Worm (Caenorhabditis elegans) whole organism, L2 larva: Measurements from ENCODE around the gene F14H3.15.
A peak's percentile ranks its signal among the peaks of the same experiment; 100 is the strongest.

Source experiments
- C34F6.9 ChIP-seq: fragments of 150-350 bp; optimal IDR thresholded peaks from 2 replicates; lab custom pipeline; 2014; ENCODE audit warnings: missing biosample characterization, missing genetic modification characterization
- F13H6.1 ChIP-seq: sonication (generic microtip); optimal IDR thresholded peaks from 2 replicates; lab custom pipeline; 2016; ENCODE audit warnings: missing genetic modification characterization, missing compliant biosample characterization
- R02D3.7 ChIP-seq: fragments of 150-350 bp; optimal IDR thresholded peaks from 2 replicates; lab custom pipeline; 2014; ENCODE audit warnings: missing biosample characterization, missing genetic modification characterization
- ZK546.5 ChIP-seq: sonication (generic microtip); optimal IDR thresholded peaks from 2 replicates; lab custom pipeline; 2017; ENCODE audit warnings: missing biosample characterization, missing genetic modification characterization
- aly-2 ChIP-seq: fragments of 150-350 bp; optimal IDR thresholded peaks from 2 replicates; lab custom pipeline; 2014; ENCODE audit warnings: missing biosample characterization, missing genetic modification characterization
- blmp-1 ChIP-seq: sonication (generic microtip); optimal IDR thresholded peaks from 2 replicates; lab custom pipeline; 2017; ENCODE audit warnings: missing genetic modification characterization, mild to moderate bottlenecking, missing compliant biosample characterization, antibody characterized with exemption, moderate library complexity; ENCODE audit not compliant: insufficient read depth
- ceh-16 ChIP-seq: fragments of 150-350 bp; optimal IDR thresholded peaks from 2 replicates; lab custom pipeline; 2014; ENCODE audit warnings: missing biosample characterization, missing genetic modification characterization
- ceh-82 ChIP-seq: fragments of 150-350 bp; optimal IDR thresholded peaks from 2 replicates; lab custom pipeline; 2014; ENCODE audit warnings: missing biosample characterization, missing genetic modification characterization
- crh-2 ChIP-seq: sonication (generic microtip); optimal IDR thresholded peaks from 2 replicates; lab custom pipeline; 2017; ENCODE audit warnings: missing biosample characterization, missing genetic modification characterization
- dmd-4 ChIP-seq: sonication (generic microtip); optimal IDR thresholded peaks from 2 replicates; lab custom pipeline; 2017; ENCODE audit warnings: missing biosample characterization, missing genetic modification characterization
- egl-27 ChIP-seq: sonication (generic microtip); optimal IDR thresholded peaks from 3 replicates; lab custom pipeline; 2017; ENCODE audit warnings: missing biosample characterization, missing genetic modification reagents, missing genetic modification characterization
- fos-1 ChIP-seq: fragments of 150-350 bp; optimal IDR thresholded peaks from 2 replicates; lab custom pipeline; 2014; ENCODE audit warnings: missing biosample characterization, missing genetic modification characterization
- gmeb-1 ChIP-seq: fragments of 150-350 bp; optimal IDR thresholded peaks from 2 replicates; lab custom pipeline; 2014; ENCODE audit warnings: missing biosample characterization, missing genetic modification characterization
- lin-11 ChIP-seq: fragments of 150-350 bp; sonication (generic microtip); optimal IDR thresholded peaks from 2 replicates; lab custom pipeline; 2014; ENCODE audit warnings: missing biosample characterization, missing genetic modification characterization, inconsistent platforms, mixed read lengths
- lin-13 ChIP-seq: fragments of 150-350 bp; optimal IDR thresholded peaks from 2 replicates; lab custom pipeline; 2014; ENCODE audit warnings: missing biosample characterization, missing genetic modification reagents, missing genetic modification characterization
- lin-39 ChIP-seq: fragments of 150-350 bp; optimal IDR thresholded peaks from 2 replicates; lab custom pipeline; 2014; ENCODE audit warnings: missing biosample characterization, missing genetic modification reagents, missing genetic modification characterization
- lsy-2 ChIP-seq, 2 experiments: fragments of 150-350 bp in 1 of 2; sonication (generic microtip) in 1 of 2; optimal IDR thresholded peaks; 2 replicates each; lab custom pipeline; 2014 to 2017; ENCODE audit warnings: missing biosample characterization in 2 of 2, missing genetic modification characterization in 2 of 2
- mab-5 ChIP-seq: fragments of 150-350 bp; optimal IDR thresholded peaks from 2 replicates; lab custom pipeline; 2014; ENCODE audit warnings: missing biosample characterization, missing genetic modification characterization
- mbf-1 ChIP-seq: sonication (generic microtip); optimal IDR thresholded peaks from 2 replicates; lab custom pipeline; 2017; ENCODE audit warnings: missing biosample characterization, missing genetic modification characterization
- mdl-1 ChIP-seq, 2 experiments: fragments of 150-350 bp in 1 of 2; sonication (generic microtip) in 1 of 2; optimal IDR thresholded peaks; 2 replicates each; lab custom pipeline; 2017; ENCODE audit warnings: missing biosample characterization in 2 of 2, missing genetic modification characterization in 2 of 2
- nhr-10 ChIP-seq: sonication (generic microtip); optimal IDR thresholded peaks from 2 replicates; lab custom pipeline; 2017; ENCODE audit warnings: missing biosample characterization, missing genetic modification characterization
- nhr-12 ChIP-seq: fragments of 150-350 bp; optimal IDR thresholded peaks from 2 replicates; lab custom pipeline; 2014; ENCODE audit warnings: missing biosample characterization, missing genetic modification characterization
- nhr-129 ChIP-seq: fragments of 150-350 bp; optimal IDR thresholded peaks from 2 replicates; lab custom pipeline; 2014; ENCODE audit warnings: missing biosample characterization, missing genetic modification characterization
- nhr-21 ChIP-seq: fragments of 150-350 bp; optimal IDR thresholded peaks from 2 replicates; lab custom pipeline; 2014; ENCODE audit warnings: missing biosample characterization, missing genetic modification characterization
- nhr-23 ChIP-seq: fragments of 150-350 bp; optimal IDR thresholded peaks from 2 replicates; lab custom pipeline; 2014; ENCODE audit warnings: missing biosample characterization, missing genetic modification reagents, missing genetic modification characterization
- nhr-25 ChIP-seq: fragments of 150-350 bp; sonication (generic microtip); optimal IDR thresholded peaks from 3 replicates; lab custom pipeline; 2014; ENCODE audit warnings: missing biosample characterization, missing genetic modification characterization
- nhr-6 ChIP-seq: fragments of 150-350 bp; optimal IDR thresholded peaks from 2 replicates; lab custom pipeline; 2014; ENCODE audit warnings: missing biosample characterization, missing genetic modification characterization
- nhr-77 ChIP-seq: fragments of 150-350 bp; optimal IDR thresholded peaks from 2 replicates; lab custom pipeline; 2014; ENCODE audit warnings: missing biosample characterization, missing genetic modification characterization
- peb-1 ChIP-seq: fragments of 150-350 bp; optimal IDR thresholded peaks from 2 replicates; lab custom pipeline; 2014; ENCODE audit warnings: missing biosample characterization, missing genetic modification characterization
- sem-4 ChIP-seq: fragments of 150-350 bp; optimal IDR thresholded peaks from 2 replicates; lab custom pipeline; 2014; ENCODE audit warnings: missing biosample characterization, missing genetic modification reagents, missing genetic modification characterization
- skn-1 ChIP-seq: sonication (generic microtip); optimal IDR thresholded peaks from 2 replicates; lab custom pipeline; 2017; ENCODE audit warnings: missing biosample characterization, missing genetic modification characterization
- sma-3 ChIP-seq: sonication (generic microtip); optimal IDR thresholded peaks from 2 replicates; lab custom pipeline; 2016; ENCODE audit warnings: missing genetic modification reagents, missing genetic modification characterization, missing compliant biosample characterization
- sma-9 ChIP-seq, 2 experiments: fragments of 150-350 bp in 1 of 2; sonication (generic microtip) in 1 of 2; optimal IDR thresholded peaks; 2 replicates each; lab custom pipeline; 2014 to 2016; ENCODE audit warnings: missing genetic modification characterization in 2 of 2, mild to moderate bottlenecking in 1 of 2, missing biosample characterization in 1 of 2, missing compliant biosample characterization in 1 of 2, missing genetic modification reagents in 1 of 2, moderate library complexity in 1 of 2
- snpc-4 ChIP-seq: fragments of 150-350 bp; optimal IDR thresholded peaks from 2 replicates; lab custom pipeline; 2014; ENCODE audit warnings: missing biosample characterization, missing genetic modification characterization
- unc-55 ChIP-seq: fragments of 150-350 bp; sonication (generic microtip); optimal IDR thresholded peaks from 3 replicates; lab custom pipeline; 2014; ENCODE audit warnings: missing biosample characterization, missing genetic modification reagents, missing genetic modification characterization
- zag-1 ChIP-seq: fragments of 150-350 bp; optimal IDR thresholded peaks from 2 replicates; lab custom pipeline; 2014; ENCODE audit warnings: missing biosample characterization, missing genetic modification characterization
- ztf-1 ChIP-seq: fragments of 200-800 bp; sonication (Bioruptor generic); conservative IDR thresholded peaks from 2 replicates; pipeline ENCODE4 v1.3.6; 2022; ENCODE audit warnings: missing genetic modification characterization, missing compliant biosample characterization

Gene F14H3.15

DNA sequence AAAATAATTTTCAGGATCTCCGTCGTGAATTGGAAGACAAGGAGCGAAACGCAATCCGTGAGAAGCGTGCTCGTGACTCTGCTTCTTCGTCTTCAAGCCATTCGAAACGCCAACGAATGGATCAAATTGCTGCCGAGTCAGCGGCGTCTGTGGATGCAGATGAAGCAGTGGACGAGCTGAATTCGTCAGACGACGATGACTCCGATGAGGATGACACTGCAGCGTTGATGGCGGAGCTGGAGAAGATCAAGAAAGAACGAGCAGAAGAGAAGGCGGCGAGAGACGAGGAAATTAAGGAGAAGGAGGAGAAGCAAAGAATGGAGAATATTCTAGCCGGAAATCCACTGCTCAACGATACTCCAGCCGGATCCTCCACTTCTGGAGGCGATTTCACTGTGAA, 36.5 kb downstream of the F14H3.15 start:
- TF ChIP-seq ceh-82: no peak
- no peak for TF ChIP-seq ceh-16 (tag; lab: Kevin White, UChicago)

- no peak for TF ChIP-seq crh-2 (tag; lab: Kevin White, UChicago)
- no peak for TF ChIP-seq blmp-1
- no peak for TF ChIP-seq ztf-1
- TF ChIP-seq lin-13: no peak
- TF ChIP-seq skn-1 (tag; lab: Kevin White, UChicago): no peak
- TF ChIP-seq egl-27 (tag; lab: Kevin White, UChicago): no peak
- TF ChIP-seq zag-1 (tag; lab: Kevin White, UChicago): no peak
- no peak for TF ChIP-seq nhr-23 (tag; lab: Kevin White, UChicago)
These were observed 37.0 kb downstream of the F14H3.15 start, which contains the start of gene cwc-15 for ce11 chrV:16023051-16023450. Gene cwc-15, plus strand, starts transcription at chrV:16023351.

ce11 chrV:16022600-16022999, 37.4 kb downstream of the F14H3.15 start:
- TF ChIP-seq nhr-25 (no peak), fos-1 (no peak), mdl-1 (tag; optimal IDR thresholded peaks at IDR 0.05; lab: Kevin White, UChicago) (no peak), egl-27 (tag; lab: Kevin White, UChicago) (no peak), ztf-1 (no peak), C34F6.9 (peak; percentile 2), nhr-6 (no peak), unc-55 (GFP tag; lab: Kevin White, UChicago) (peak; percentile 41), lin-13 (peak; percentile 4), blmp-1 (no peak), lsy-2 (tag; optimal IDR thresholded peaks at IDR 0.05; lab: Kevin White, UChicago) (no peak), gmeb-1 (tag; lab: Kevin White, UChicago) (peak; percentile 87), dmd-4 (tag; lab: Kevin White, UChicago) (no peak), crh-2 (tag; lab: Kevin White, UChicago) (peak; percentile 42), sma-9 (GFP tag; optimal IDR thresholded peaks at IDR 0.05; lab: Kevin White, UChicago) (peak; percentile 32), sma-9 (tag; optimal IDR thresholded peaks at IDR 0.05; lab: Kevin White, UChicago) (no peak), sem-4 (tag; lab: Kevin White, UChicago) (no peak), F13H6.1 (tag; lab: Kevin White, UChicago) (no peak), peb-1 (tag; lab: Kevin White, UChicago) (no peak), lin-11 (tag; lab: Kevin White, UChicago) (no peak), ZK546.5 (no peak), aly-2 (tag; lab: Kevin White, UChicago) (no peak), nhr-23 (tag; lab: Kevin White, UChicago) (no peak), sma-3 (GFP tag; lab: Kevin White, UChicago) (peak; percentile 52), snpc-4 (tag; lab: Kevin White, UChicago) (peak; percentile 31), nhr-129 (tag; lab: Kevin White, UChicago) (peak; percentile 12)

ce11 chrV:16020042-16020441, 40.0 kb downstream of the F14H3.15 start, which contains the start of gene srx-44:
Gene srx-44, plus strand, starts transcription at chrV:16020342.
- TF ChIP-seq nhr-129 (tag; lab: Kevin White, UChicago) (no peak), lin-39 (tag; lab: Kevin White, UChicago) (no peak), snpc-4 (tag; lab: Kevin White, UChicago) (no peak), mab-5 (tag; lab: Kevin White, UChicago) (no peak), nhr-23 (tag; lab: Kevin White, UChicago) (no peak), nhr-21 (no peak), egl-27 (tag; lab: Kevin White, UChicago) (no peak), C34F6.9 (no peak), blmp-1 (no peak), skn-1 (tag; lab: Kevin White, UChicago) (no peak), nhr-12 (tag; lab: Kevin White, UChicago) (no peak), mdl-1 (tag; optimal IDR thresholded peaks at IDR 0.05; lab: Kevin White, UChicago) (no peak), R02D3.7 (tag; lab: Kevin White, UChicago) (no peak), nhr-77 (tag; lab: Kevin White, UChicago) (no peak), F13H6.1 (tag; lab: Kevin White, UChicago) (no peak)

DNA sequence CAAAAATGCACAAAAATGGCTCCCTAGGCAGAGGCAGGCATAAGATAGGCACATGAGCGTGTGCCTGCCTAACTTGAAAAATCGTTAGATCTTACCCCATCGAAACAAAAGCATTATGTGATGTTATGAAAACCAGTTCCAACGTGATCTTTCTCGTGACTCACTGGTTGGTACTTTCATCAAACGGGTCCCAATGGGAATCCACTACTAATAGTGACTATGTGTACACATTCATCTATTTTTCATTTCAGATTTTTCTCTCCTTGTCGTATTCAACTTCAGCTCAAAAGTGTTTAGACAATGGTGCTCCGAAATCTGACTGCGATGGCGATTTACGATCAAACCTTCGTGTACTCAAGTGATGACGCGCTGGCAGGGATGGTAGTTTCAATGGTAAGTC, 42.4 kb downstream of the F14H3.15 start, which contains the start of gene srx-43:
srx-43 (plus strand) TSS at position 301 of the 400 bp plus-strand sequence.
- TF ChIP-seq nhr-6: no peak
- TF ChIP-seq F13H6.1 (tag; lab: Kevin White, UChicago): no peak
- TF ChIP-seq nhr-77 (tag; lab: Kevin White, UChicago): no peak
- no peak for TF ChIP-seq ceh-16 (tag; lab: Kevin White, UChicago)
- no peak for TF ChIP-seq peb-1 (tag; lab: Kevin White, UChicago)
- TF ChIP-seq gmeb-1 (tag; lab: Kevin White, UChicago): no peak
- TF ChIP-seq mbf-1 (tag; lab: Kevin White, UChicago): no peak
- TF ChIP-seq unc-55 (GFP tag; lab: Kevin White, UChicago): no peak
- no peak for TF ChIP-seq skn-1 (tag; lab: Kevin White, UChicago)
- TF ChIP-seq dmd-4 (tag; lab: Kevin White, UChicago): no peak
- TF ChIP-seq nhr-10: no peak
- no peak for TF ChIP-seq zag-1 (tag; lab: Kevin White, UChicago)
- TF ChIP-seq mdl-1 (tag; optimal IDR thresholded peaks at IDR 0.05; lab: Kevin White, UChicago): no peak
- no peak for TF ChIP-seq ZK546.5
- TF ChIP-seq, all 48 proteins: peak for 0
